Worm (Caenorhabditis elegans) whole organism, L1 larva: ENCODE data around the gene C35C5.8.

ENCODE experiments used
- ama-1 ChIP-seq: fragments of 150-350 bp; optimal IDR thresholded peaks from 2 replicates; lab custom pipeline; 2014
- egl-27 ChIP-seq, 2 experiments: fragments of 150-350 bp in 1 of 2; sonication (generic microtip); optimal IDR thresholded peaks; 3 replicates each; lab custom pipeline; 2017 to 2018; ENCODE audit warnings: missing biosample characterization in 2 of 2, missing genetic modification characterization in 2 of 2, missing genetic modification reagents in 2 of 2
- hpl-2 ChIP-seq: fragments of 150-350 bp; optimal IDR thresholded peaks from 2 replicates; lab custom pipeline; 2014; ENCODE audit warnings: missing biosample characterization, missing genetic modification reagents, missing genetic modification characterization
- nhr-84 ChIP-seq: sonication (generic microtip); optimal IDR thresholded peaks from 2 replicates; lab custom pipeline; 2017; ENCODE audit warnings: missing biosample characterization, missing genetic modification characterization
- rnt-1 ChIP-seq: sonication (generic microtip); optimal IDR thresholded peaks from 2 replicates; lab custom pipeline; 2016; ENCODE audit warnings: mild to moderate bottlenecking, missing genetic modification characterization, moderate library complexity, missing compliant biosample characterization
- skn-1 ChIP-seq: fragments of 150-350 bp; optimal IDR thresholded peaks from 2 replicates; lab custom pipeline; 2014; ENCODE audit warnings: missing biosample characterization, missing genetic modification characterization

DNA sequence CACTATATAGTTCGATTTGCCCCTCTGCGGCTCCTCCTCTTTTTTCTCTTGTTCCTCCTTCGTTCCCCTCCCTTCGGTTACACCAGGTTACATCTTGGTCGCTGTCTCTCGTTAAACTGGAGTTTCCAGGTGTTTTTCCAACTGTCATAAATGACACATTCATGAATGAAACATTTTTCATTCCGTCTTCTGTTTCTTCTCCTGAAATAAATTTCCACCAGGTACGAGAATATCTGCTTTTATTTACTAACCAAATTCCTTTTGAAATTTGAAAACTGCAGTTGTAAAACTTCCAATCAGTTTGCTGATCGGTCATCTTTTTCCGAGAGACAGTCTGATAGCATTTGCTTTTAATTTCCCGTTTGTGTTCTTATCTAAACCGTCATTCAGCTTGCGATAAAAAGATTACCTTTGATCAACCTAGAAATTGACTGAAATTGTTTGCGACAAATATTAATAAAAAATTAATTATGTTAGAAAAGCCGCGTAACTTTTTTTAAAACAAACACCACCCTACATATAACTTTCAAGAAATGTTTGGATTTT is 22.9 kb downstream of the C35C5.8 start, which contains the start of gene C35C5.10:
- TF ChIP-seq ama-1 (lab: Kevin White, UChicago) = no peak
- no peak for TF ChIP-seq skn-1
- no peak for TF ChIP-seq nhr-84 (tag; lab: Kevin White, UChicago)
- no peak for TF ChIP-seq hpl-2 (GFP tag; lab: Kevin White, UChicago)
- TF ChIP-seq rnt-1 (tag; lab: Kevin White, UChicago) = no peak
- TF ChIP-seq egl-27 (tag; optimal IDR thresholded peaks at IDR 0.05; lab: Kevin White, UChicago) = no peak
